Worm (Caenorhabditis elegans): ENCODE data around the gene gas-1.

DNA sequence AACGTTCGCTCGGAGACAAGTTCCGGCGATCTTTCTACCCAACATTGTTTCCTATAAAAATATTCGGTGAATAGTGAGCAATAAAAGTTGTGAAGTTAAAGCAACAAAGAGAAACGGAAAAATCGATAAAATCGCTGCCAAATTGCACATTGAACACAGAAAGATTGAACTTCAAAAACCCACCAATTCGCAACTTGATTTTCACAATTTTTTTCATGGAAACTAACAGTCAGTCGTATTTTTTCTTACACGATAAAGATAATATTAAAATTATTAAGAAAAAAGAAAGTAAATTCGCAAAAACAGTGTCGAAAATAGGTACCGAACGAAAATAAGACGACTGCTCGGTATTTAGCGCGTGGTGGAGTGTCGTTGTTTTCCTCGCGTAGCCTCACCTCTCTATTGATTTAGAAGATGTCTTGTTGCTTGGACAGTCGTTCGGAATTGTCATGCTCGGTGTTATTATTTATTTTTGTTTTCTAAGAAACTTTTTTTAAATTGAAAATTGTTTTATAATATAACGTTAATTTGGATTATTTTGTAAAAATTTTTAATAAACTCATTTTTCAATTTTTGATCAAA lies at the start of gene gas-1:
- TF ChIP-seq elt-4 (tag; optimal IDR thresholded peaks at IDR 0.05) (no peak), C08G9.2 (tag; optimal IDR thresholded peaks at IDR 0.05) (no peak), tbx-2 (tag; optimal IDR thresholded peaks at IDR 0.05) (no peak)
